Worm (Caenorhabditis elegans): ENCODE data around the gene isp-1.
A peak's percentile ranks its signal among the peaks of the same experiment; 100 is the strongest.

The isp-1 gene

ce11 chrIV:8161774-8162173 is 25.9 kb upstream of the isp-1 start:
- TF ChIP-seq hmg-11 (tag; optimal IDR thresholded peaks at IDR 0.05) (no peak), nhr-43 (tag; optimal IDR thresholded peaks at IDR 0.05; ENCODE audit: poor library complexity, severe bottlenecking) (no peak), pqm-1 (tag; optimal IDR thresholded peaks at IDR 0.05) (peak; percentile 59), elt-2 (tag; optimal IDR thresholded peaks at IDR 0.05) (peak; percentile 66)

- peak; percentile 59 for TF ChIP-seq elt-2 (tag; optimal IDR thresholded peaks at IDR 0.05)
- no peak for TF ChIP-seq mdl-1 (tag; optimal IDR thresholded peaks at IDR 0.05)
Observed at ce11 chrIV:8159995-8160394, 24.1 kb upstream of the isp-1 start.

- TF ChIP-seq aly-2 (tag; optimal IDR thresholded peaks at IDR 0.05) (no peak), nhr-28 (tag; optimal IDR thresholded peaks at IDR 0.05) (no peak), pha-4 (tag; optimal IDR thresholded peaks at IDR 0.05) (no peak), mml-1 (tag; optimal IDR thresholded peaks at IDR 0.05) (no peak)
Observed at ce11 chrIV:8159087-8159486, 23.2 kb upstream of the isp-1 start, which contains the start of gene faah-1. Gene faah-1 (plus strand): TSS chrIV:8159387.

DNA sequence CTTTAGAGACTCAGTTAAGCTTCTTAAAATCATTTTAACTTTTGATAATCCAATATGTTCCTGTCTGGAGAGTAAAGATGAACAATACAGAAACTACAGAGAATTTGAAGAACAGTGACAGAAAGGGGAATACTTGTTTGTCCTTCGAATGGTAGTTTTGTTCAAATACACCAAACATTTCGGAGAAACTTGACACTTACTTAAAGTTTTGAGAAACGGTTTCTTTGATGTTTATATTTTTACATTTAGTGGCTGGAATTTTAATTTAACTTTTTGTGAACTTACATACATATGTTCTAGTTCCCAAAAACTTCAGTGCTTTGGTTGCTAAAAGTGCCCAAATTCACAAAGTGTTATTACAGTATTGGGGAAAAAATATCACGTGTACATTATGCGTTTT is 21.3 kb upstream of the isp-1 start, which contains the start of gene B0218.5:
Gene B0218.5 (minus strand): TSS at position 101 of the 400 bp plus-strand sequence.
- TF ChIP-seq nhr-12 (tag; optimal IDR thresholded peaks at IDR 0.05) (no peak), tbx-2 (tag; optimal IDR thresholded peaks at IDR 0.05) (no peak), fkh-2 (tag; optimal IDR thresholded peaks at IDR 0.05) (no peak), snpc-4 (tag; optimal IDR thresholded peaks at IDR 0.05) (no peak), nhr-11 (tag; optimal IDR thresholded peaks at IDR 0.05) (no peak), unc-62 (GFP tag; optimal IDR thresholded peaks at IDR 0.05) (no peak), nfya-1 (tag; optimal IDR thresholded peaks at IDR 0.05; ENCODE audit: insufficient read depth) (no peak), ceh-16 (tag; optimal IDR thresholded peaks at IDR 0.05) (no peak), mml-1 (tag; optimal IDR thresholded peaks at IDR 0.05) (no peak), lin-39 (tag; optimal IDR thresholded peaks at IDR 0.05) (no peak), lin-15B (tag; optimal IDR thresholded peaks at IDR 0.05) (no peak), daf-12 (tag; optimal IDR thresholded peaks at IDR 0.05) (no peak), nhr-237 (tag; optimal IDR thresholded peaks at IDR 0.05) (no peak), sea-2 (GFP tag; optimal IDR thresholded peaks at IDR 0.05) (no peak), nhr-23 (tag; optimal IDR thresholded peaks at IDR 0.05) (no peak), egl-5 (tag; optimal IDR thresholded peaks at IDR 0.05) (no peak), nhr-67 (tag; optimal IDR thresholded peaks at IDR 0.05) (no peak), eor-1 (tag; optimal IDR thresholded peaks at IDR 0.05) (no peak), aly-2 (tag; optimal IDR thresholded peaks at IDR 0.05) (no peak), ceh-9 (tag; optimal IDR thresholded peaks at IDR 0.05) (no peak)

DNA sequence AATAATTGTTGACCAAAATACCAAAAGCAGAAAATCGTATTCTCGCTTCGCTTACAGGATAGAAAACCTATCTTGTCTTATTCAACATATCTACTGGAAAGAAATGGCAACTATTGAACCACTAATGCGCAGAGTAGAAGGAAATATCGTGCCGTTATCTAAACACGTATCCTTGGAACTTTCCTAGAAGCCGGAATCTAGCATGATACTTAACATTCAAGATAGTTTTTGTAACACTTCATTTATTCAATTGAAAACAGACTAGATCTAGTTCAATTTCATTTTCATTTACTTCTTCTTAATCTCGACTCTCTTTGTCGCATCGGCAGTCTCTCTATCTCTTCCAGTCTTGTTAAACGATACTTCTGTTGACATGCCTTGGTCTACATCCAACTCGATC is 19.1 kb upstream of the isp-1 start:
- TF ChIP-seq pqm-1 (tag; optimal IDR thresholded peaks at IDR 0.05) (peak; percentile 16), nhr-43 (tag; optimal IDR thresholded peaks at IDR 0.05; ENCODE audit: poor library complexity, severe bottlenecking) (no peak)

DNA sequence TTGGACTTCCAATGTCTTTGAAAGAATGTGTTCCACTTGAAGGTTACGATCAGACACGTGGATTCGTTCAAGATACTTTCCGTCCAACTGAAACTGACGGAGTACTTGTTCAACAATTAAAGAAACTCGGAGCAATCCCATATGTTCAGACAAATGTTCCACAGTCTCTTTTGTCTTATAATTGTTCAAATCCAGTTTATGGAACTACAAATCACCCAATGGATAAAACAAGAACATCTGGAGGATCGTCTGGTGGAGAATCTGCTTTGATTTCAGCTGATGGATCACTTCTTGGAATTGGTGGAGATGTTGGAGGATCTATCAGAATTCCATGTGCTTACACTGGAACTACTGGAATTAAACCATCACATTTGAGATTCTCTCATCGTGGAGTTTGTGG is 17.3 kb upstream of the isp-1 start:
- TF ChIP-seq jun-1 (tag; optimal IDR thresholded peaks at IDR 0.05) (no peak), tbx-2 (tag; optimal IDR thresholded peaks at IDR 0.05) (no peak), fos-1 (tag; optimal IDR thresholded peaks at IDR 0.05) (no peak), ztf-11 (tag; optimal IDR thresholded peaks at IDR 0.05) (no peak), skn-1 (tag; optimal IDR thresholded peaks at IDR 0.05) (no peak), ceh-82 (tag; optimal IDR thresholded peaks at IDR 0.05) (no peak), unc-39 (tag; optimal IDR thresholded peaks at IDR 0.05) (no peak)

ce11 chrIV:8152688-8153087 is 16.8 kb upstream of the isp-1 start:
- TF ChIP-seq elt-2 (tag; optimal IDR thresholded peaks at IDR 0.05) (peak; percentile 54), nhr-237 (tag; optimal IDR thresholded peaks at IDR 0.05) (no peak), pqm-1 (tag; optimal IDR thresholded peaks at IDR 0.05) (peak; percentile 57), ama-1 (optimal IDR thresholded peaks at IDR 0.05) (no peak)

Data from whole organism, L3 larva.